Fruit fly (Drosophila melanogaster) whole organism, embryonic: ENCODE data around the gene UQCR-14.

Experiments used
- B-H2 ChIP-seq: fragments of 200-800 bp; sonication (Bioruptor generic); optimal IDR thresholded peaks from 2 replicates; lab custom pipeline; 2018; ENCODE audit warnings: missing biosample characterization, mild to moderate bottlenecking, missing genetic modification characterization
- CG12744 ChIP-seq: fragments of 200-800 bp; sonication (Bioruptor generic); optimal IDR thresholded peaks from 2 replicates; lab custom pipeline; 2016; ENCODE audit warnings: missing biosample characterization, missing genetic modification characterization
- CG13424 ChIP-seq: fragments of 200-800 bp; sonication (Bioruptor generic); optimal IDR thresholded peaks from 2 replicates; lab custom pipeline; 2019; ENCODE audit warnings: missing biosample characterization, mild to moderate bottlenecking, missing genetic modification characterization, moderate library complexity
- CG15269 ChIP-seq: fragments of 200-800 bp; sonication (Bioruptor generic); optimal IDR thresholded peaks from 2 replicates; lab custom pipeline; 2018; ENCODE audit warnings: missing biosample characterization, mild to moderate bottlenecking, missing genetic modification characterization, moderate library complexity
- CG16813 ChIP-seq: fragments of 200-800 bp; sonication (Bioruptor generic); IDR thresholded peaks from 3 replicates; pipeline ENCODE4 v1.3.6; 2022; ENCODE audit warnings: missing biosample characterization, missing genetic modification characterization; ENCODE audit not compliant: partially characterized antibody
- CG17186 ChIP-seq: fragments of 200-800 bp; sonication (Bioruptor generic); optimal IDR thresholded peaks from 3 replicates; lab custom pipeline; 2017; ENCODE audit warnings: missing biosample characterization, missing genetic modification reagents, missing genetic modification characterization
- CG17361 ChIP-seq: fragments of 200-800 bp; sonication (Bioruptor generic); IDR thresholded peaks from 3 replicates; pipeline ENCODE4 v1.3.6; 2022; ENCODE audit warnings: missing biosample characterization, missing genetic modification characterization
- CG17568 ChIP-seq: fragments of 200-800 bp; sonication (Bioruptor generic); optimal IDR thresholded peaks from 2 replicates; lab custom pipeline; 2018; ENCODE audit warnings: missing biosample characterization, mild to moderate bottlenecking, missing genetic modification characterization, moderate library complexity
- CG17912 ChIP-seq: fragments of 200-800 bp; sonication (Bioruptor generic); optimal IDR thresholded peaks from 2 replicates; lab custom pipeline; 2018; ENCODE audit warnings: missing biosample characterization, mild to moderate bottlenecking, missing genetic modification characterization
- CG18476 ChIP-seq: fragments of 200-800 bp; sonication (Bioruptor generic); optimal IDR thresholded peaks from 2 replicates; lab custom pipeline; 2016; ENCODE audit warnings: missing biosample characterization, mild to moderate bottlenecking, missing genetic modification characterization
- CG18599 ChIP-seq: fragments of 200-800 bp; sonication (Bioruptor generic); optimal IDR thresholded peaks from 3 replicates; lab custom pipeline; 2017; ENCODE audit warnings: missing biosample characterization, missing genetic modification characterization, mild to moderate bottlenecking, moderate library complexity, missing genetic modification reagents
- CG18619 ChIP-seq: fragments of 200-800 bp; sonication (Bioruptor generic); optimal IDR thresholded peaks from 3 replicates; lab custom pipeline; 2017; ENCODE audit warnings: missing biosample characterization, mild to moderate bottlenecking, missing genetic modification characterization
- CG2875 ChIP-seq: fragments of 200-800 bp; sonication (Bioruptor generic); optimal IDR thresholded peaks from 2 replicates; lab custom pipeline; 2017; ENCODE audit warnings: missing biosample characterization, mild to moderate bottlenecking, missing genetic modification characterization, missing genetic modification reagents
- CG31365 ChIP-seq: fragments of 200-800 bp; sonication (Bioruptor generic); optimal IDR thresholded peaks from 2 replicates; lab custom pipeline; 2018; ENCODE audit warnings: missing biosample characterization, mild to moderate bottlenecking, missing genetic modification characterization
- CG31388 ChIP-seq: fragments of 200-800 bp; sonication (Bioruptor generic); optimal IDR thresholded peaks from 2 replicates; lab custom pipeline; 2016; ENCODE audit warnings: missing biosample characterization, missing genetic modification characterization
- CG4328 ChIP-seq: fragments of 200-800 bp; sonication (Bioruptor generic); optimal IDR thresholded peaks from 3 replicates; lab custom pipeline; 2017; ENCODE audit warnings: missing biosample characterization, missing genetic modification reagents, missing genetic modification characterization
- CG4424 ChIP-seq: fragments of 200-800 bp; sonication (Bioruptor generic); optimal IDR thresholded peaks from 3 replicates; lab custom pipeline; 2016; ENCODE audit warnings: missing biosample characterization, missing genetic modification characterization
- CG4617 ChIP-seq: fragments of 200-800 bp; sonication (Bioruptor generic); optimal IDR thresholded peaks from 3 replicates; lab custom pipeline; 2016; ENCODE audit warnings: missing biosample characterization, missing genetic modification characterization, borderline replicate concordance
- CG4820 ChIP-seq: fragments of 200-800 bp; sonication (Bioruptor generic); optimal IDR thresholded peaks from 3 replicates; lab custom pipeline; 2016; ENCODE audit warnings: missing biosample characterization, missing genetic modification characterization
- CG8924 ChIP-seq: fragments of 200-800 bp; optimal IDR thresholded peaks from 3 replicates; lab custom pipeline; 2019; ENCODE audit warnings: missing biosample characterization, mild to moderate bottlenecking, missing genetic modification characterization, moderate library complexity
- CTCF ChIP-seq: fragments of 200-800 bp; sonication (Bioruptor generic); optimal IDR thresholded peaks from 2 replicates; lab custom pipeline; 2017; ENCODE audit warnings: missing biosample characterization, mild to moderate bottlenecking, missing genetic modification characterization, moderate library complexity
- Chrac-16 ChIP-seq: fragments of 200-800 bp; sonication (Bioruptor generic); optimal IDR thresholded peaks from 3 replicates; lab custom pipeline; 2016; ENCODE audit warnings: missing biosample characterization, missing genetic modification characterization
- Doc3 ChIP-seq: fragments of 200-800 bp; sonication (Bioruptor generic); IDR thresholded peaks from 3 replicates; pipeline ENCODE4 v1.3.6; 2022; ENCODE audit warnings: missing biosample characterization, missing genetic modification characterization; ENCODE audit not compliant: partially characterized antibody
- Dref ChIP-seq: fragments of 200-800 bp; sonication (Bioruptor generic); IDR thresholded peaks from 2 replicates; pipeline ENCODE4 v1.3.6; 2022; ENCODE audit warnings: missing biosample characterization, missing genetic modification characterization
- Ets65A ChIP-seq: fragments of 200-800 bp; sonication (Bioruptor generic); peaks from one replicate; lab custom pipeline; 2016; ENCODE audit warnings: missing biosample characterization, missing genetic modification characterization
- H2.0 ChIP-seq: fragments of 200-800 bp; sonication (Bioruptor generic); IDR thresholded peaks from 2 replicates; pipeline ENCODE4 v1.3.6; 2022; ENCODE audit warnings: missing biosample characterization, missing genetic modification characterization
- Hey ChIP-seq: fragments of 200-800 bp; sonication (Bioruptor generic); optimal IDR thresholded peaks from 3 replicates; lab custom pipeline; 2018; ENCODE audit warnings: missing biosample characterization, mild to moderate bottlenecking, missing genetic modification characterization
- Lhr ChIP-seq: fragments of 200-800 bp; sonication (Bioruptor generic); optimal IDR thresholded peaks from 3 replicates; lab custom pipeline; 2017; ENCODE audit warnings: mild to moderate bottlenecking, missing biosample characterization, missing genetic modification reagents, missing genetic modification characterization
- NFAT ChIP-seq: fragments of 200-800 bp; sonication (Bioruptor generic); IDR thresholded peaks from 2 replicates; pipeline ENCODE4 v1.3.6; 2022; ENCODE audit warnings: missing biosample characterization, missing genetic modification characterization
- Rfx ChIP-seq: fragments of 200-800 bp; sonication (Bioruptor generic); IDR thresholded peaks from 2 replicates; pipeline ENCODE4 v1.3.6; 2022; ENCODE audit warnings: missing biosample characterization, missing genetic modification characterization
- Sry-δ ChIP-seq: fragments of 200-800 bp; sonication (Bioruptor generic); optimal IDR thresholded peaks from 2 replicates; lab custom pipeline; 2016; ENCODE audit warnings: missing biosample characterization, missing genetic modification characterization
- caup ChIP-seq: fragments of 200-800 bp; sonication (Bioruptor generic); optimal IDR thresholded peaks from 3 replicates; lab custom pipeline; 2017; ENCODE audit warnings: missing biosample characterization, mild to moderate bottlenecking, missing genetic modification characterization, moderate library complexity; ENCODE audit not compliant: severe bottlenecking
- chinmo ChIP-seq: fragments of 200-800 bp; sonication (Bioruptor generic); IDR thresholded peaks from 4 replicates; pipeline ENCODE4 v1.3.6; 2022; ENCODE audit warnings: missing biosample characterization, missing genetic modification characterization; ENCODE audit not compliant: partially characterized antibody
- chm ChIP-seq: fragments of 200-800 bp; sonication (Bioruptor generic); IDR thresholded peaks from 2 replicates; pipeline ENCODE4 v1.3.6; 2022; ENCODE audit warnings: missing biosample characterization, missing genetic modification characterization
- ci ChIP-seq: fragments of 200-800 bp; sonication (Bioruptor generic); IDR thresholded peaks from 3 replicates; pipeline ENCODE4 v1.3.6; 2022; ENCODE audit warnings: missing biosample characterization, missing genetic modification characterization
- dati ChIP-seq: fragments of 200-800 bp; sonication (Bioruptor generic); IDR thresholded peaks from 2 replicates; pipeline ENCODE4 v1.3.6; 2022; ENCODE audit warnings: missing biosample characterization, missing genetic modification characterization
- ewg ChIP-seq: fragments of 200-800 bp; sonication (Bioruptor generic); optimal IDR thresholded peaks from 3 replicates; lab custom pipeline; 2017; ENCODE audit warnings: mild to moderate bottlenecking, missing biosample characterization, missing genetic modification reagents, missing genetic modification characterization
- exex ChIP-seq: fragments of 200-800 bp; sonication (Bioruptor generic); optimal IDR thresholded peaks from 4 replicates; lab custom pipeline; 2018; ENCODE audit warnings: missing biosample characterization, mild to moderate bottlenecking, missing genetic modification characterization, moderate library complexity
- fru ChIP-seq: fragments of >200 bp; optimal IDR thresholded peaks from 2 replicates; lab custom pipeline; 2017
- hb ChIP-seq: fragments of 200-800 bp; sonication (Bioruptor generic); IDR thresholded peaks from 3 replicates; pipeline ENCODE4 v1.3.6; 2022; ENCODE audit warnings: missing biosample characterization, missing genetic modification characterization; ENCODE audit not compliant: partially characterized antibody
- hbn ChIP-seq: fragments of 200-800 bp; sonication (Bioruptor generic); IDR thresholded peaks from 2 replicates; pipeline ENCODE4 v1.3.6; 2022; ENCODE audit warnings: missing biosample characterization, missing genetic modification characterization; ENCODE audit not compliant: partially characterized antibody
- pb ChIP-seq: fragments of 200-800 bp; sonication (Bioruptor generic); optimal IDR thresholded peaks from 3 replicates; lab custom pipeline; 2016; ENCODE audit warnings: missing biosample characterization, missing genetic modification characterization
- row ChIP-seq: fragments of 200-800 bp; sonication (Bioruptor generic); IDR thresholded peaks from 3 replicates; pipeline ENCODE4 v1.3.6; 2022; ENCODE audit warnings: missing biosample characterization, missing genetic modification characterization
- sna ChIP-seq: fragments of 200-800 bp; sonication (Bioruptor generic); IDR thresholded peaks from 2 replicates; pipeline ENCODE4 v1.3.6; 2022; ENCODE audit warnings: missing biosample characterization, missing genetic modification characterization; ENCODE audit not compliant: partially characterized antibody
- sob ChIP-seq: fragments of 200-800 bp; sonication (Bioruptor generic); IDR thresholded peaks from 2 replicates; pipeline ENCODE4 v1.3.6; 2022; ENCODE audit warnings: missing biosample characterization, missing genetic modification characterization
- stwl ChIP-seq: fragments of 200-800 bp; sonication (Bioruptor generic); optimal IDR thresholded peaks from 3 replicates; lab custom pipeline; 2018; ENCODE audit warnings: missing biosample characterization, mild to moderate bottlenecking, missing genetic modification characterization, moderate library complexity
- sug ChIP-seq: fragments of 200-800 bp; optimal IDR thresholded peaks from 2 replicates; lab custom pipeline; 2019; ENCODE audit warnings: missing biosample characterization, mild to moderate bottlenecking, missing genetic modification characterization, moderate library complexity
- tll ChIP-seq, 2 experiments: fragments of 200-800 bp in 1 of 2; fragments of >200 bp in 1 of 2; sonication (Bioruptor generic) in 1 of 2; optimal IDR thresholded peaks; 2 replicates each; lab custom pipeline; 2017 to 2019; ENCODE audit warnings: missing biosample characterization in 2 of 2, missing genetic modification characterization in 2 of 2, mild to moderate bottlenecking in 1 of 2, moderate library complexity in 1 of 2
- tx ChIP-seq: fragments of 200-800 bp; sonication (Bioruptor generic); optimal IDR thresholded peaks from 2 replicates; lab custom pipeline; 2016; ENCODE audit warnings: missing biosample characterization, missing genetic modification characterization
- zen ChIP-seq: fragments of 200-800 bp; sonication (Bioruptor generic); optimal IDR thresholded peaks from 3 replicates; lab custom pipeline; 2018; ENCODE audit warnings: missing biosample characterization, mild to moderate bottlenecking, missing genetic modification characterization, moderate library complexity

Gene UQCR-14

DNA sequence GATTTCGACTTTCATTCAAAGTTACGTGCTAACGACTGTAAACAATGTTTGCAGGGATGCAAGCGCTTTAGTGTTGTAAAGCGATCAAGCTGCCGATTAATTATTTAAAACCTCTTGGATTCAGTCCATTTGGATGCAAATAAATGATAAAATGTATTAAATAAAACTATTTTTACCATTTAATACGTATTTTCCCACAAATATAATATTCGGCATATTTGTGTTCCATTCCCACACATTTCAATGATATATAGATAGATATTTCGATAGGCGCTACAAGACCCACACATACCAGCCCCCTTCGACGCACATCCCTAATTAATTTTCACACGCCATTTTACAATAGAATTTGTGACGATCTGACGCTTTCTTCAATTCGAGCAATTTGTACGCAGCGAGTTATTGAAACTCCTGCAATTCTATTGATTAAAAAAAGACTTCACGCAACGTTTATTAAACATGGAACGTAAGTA is 2.4 kb downstream of the UQCR-14 start, which contains the start of the genes CG32576 and caz (continued):
- peak; percentile 37 for TF ChIP-seq caup
- TF ChIP-seq CG13424 (tag; lab: Kevin White, UChicago) = peak; percentile 59
- peak; percentile 7 for TF ChIP-seq Chrac-16 (GFP tag; lab: Kevin White, UChicago)
- TF ChIP-seq CG4424 (GFP tag; lab: Kevin White, UChicago) = peak; percentile 28
- TF ChIP-seq CG17361 (GFP tag; lab: Robert Waterston, UW) = peak; percentile 70; the same call in 2 of the 3 replicates
- no peak for TF ChIP-seq tx (GFP tag; lab: Kevin White, UChicago)
- TF ChIP-seq CG15269 (tag; lab: Kevin White, UChicago) = peak; percentile 22
- TF ChIP-seq CG4328 (GFP tag; lab: Kevin White, UChicago) = no peak
- TF ChIP-seq CG4617 (GFP tag; lab: Kevin White, UChicago) = peak; percentile 26
- TF ChIP-seq B-H2 (GFP tag; lab: Kevin White, UChicago) = peak; percentile 52
- TF ChIP-seq sob = peak; percentile 39; the same call in 1 of the 2 replicates
- TF ChIP-seq ci (GFP tag; lab: Robert Waterston, UW) = 0 out of 3 replicates have a peak, but pooled peaks have one; percentile 30
- TF ChIP-seq stwl = peak; percentile 83
- TF ChIP-seq CG2875 (GFP tag; lab: Kevin White, UChicago) = no peak
- TF ChIP-seq CG31365 = no peak
- TF ChIP-seq Ets65A (GFP tag; lab: Kevin White, UChicago) = peak; percentile 58
- TF ChIP-seq CG31388 (GFP tag; lab: Kevin White, UChicago) = no peak
- peak; percentile 81 for TF ChIP-seq Sry-δ (GFP tag; lab: Kevin White, UChicago)
- TF ChIP-seq ewg (GFP tag; lab: Kevin White, UChicago) = no peak
- TF ChIP-seq chm (GFP tag; lab: Robert Waterston, UW) = no peak
- TF ChIP-seq pb (GFP tag; lab: Kevin White, UChicago) = no peak
- TF ChIP-seq Doc3 (GFP tag; lab: Robert Waterston, UW) = peak; percentile 66; the same call in 2 of the 3 replicates
- TF ChIP-seq Dref (GFP tag; lab: Robert Waterston, UW) = peak; percentile 64
- peak; percentile 60 for TF ChIP-seq CG8924 (tag; lab: Kevin White, UChicago)
- TF ChIP-seq CG17568 (GFP tag; lab: Kevin White, UChicago) = peak; percentile 27
- peak; percentile 73 for TF ChIP-seq zen (tag; lab: Kevin White, UChicago)
- peak; percentile 9 for TF ChIP-seq Lhr
- peak; percentile 65 for TF ChIP-seq sug (tag; lab: Kevin White, UChicago)
- TF ChIP-seq NFAT (GFP tag; lab: Robert Waterston, UW) = no peak
- TF ChIP-seq dati (GFP tag; lab: Robert Waterston, UW) = no peak
- TF ChIP-seq CG18619 (GFP tag; lab: Kevin White, UChicago) = no peak
- TF ChIP-seq CG16813 (GFP tag; lab: Robert Waterston, UW) = peak; percentile 64
- TF ChIP-seq row (GFP tag; lab: Robert Waterston, UW) = peak; percentile 76
- peak; percentile 56; the same call in 1 of the 2 replicates for TF ChIP-seq sna (GFP tag; lab: Robert Waterston, UW)
- peak; percentile 30; the same call in 1 of the 2 replicates for TF ChIP-seq Rfx (GFP tag; lab: Robert Waterston, UW)
- TF ChIP-seq fru (lab: Kevin White, UChicago) = no peak
- no peak for TF ChIP-seq H2.0 (GFP tag; lab: Robert Waterston, UW)
- no peak for TF ChIP-seq chinmo (GFP tag; lab: Robert Waterston, UW)
- TF ChIP-seq CG17912 (GFP tag; lab: Kevin White, UChicago) = no peak
- peak; percentile 61 for TF ChIP-seq exex (tag; lab: Kevin White, UChicago)
- TF ChIP-seq CG18599 = no peak
- no peak for TF ChIP-seq hb (GFP tag; lab: Robert Waterston, UW)
- no peak for TF ChIP-seq CG12744 (GFP tag; lab: Kevin White, UChicago)
- TF ChIP-seq CG17186 (GFP tag; lab: Kevin White, UChicago) = peak; percentile 13
- TF ChIP-seq Hey (tag; lab: Kevin White, UChicago) = no peak
- peak; percentile 18 for TF ChIP-seq CG4820 (GFP tag; lab: Kevin White, UChicago)
- peak; percentile 47 for TF ChIP-seq CTCF (GFP tag; lab: Kevin White, UChicago)
- TF ChIP-seq tll (GFP tag; optimal IDR thresholded peaks at IDR 0.05; lab: Kevin White, UChicago) = peak in 1 of 2 experiments; percentile 11
- peak; percentile 32; the same call in 1 of the 2 replicates for TF ChIP-seq hbn (GFP tag; lab: Robert Waterston, UW)
- no peak for TF ChIP-seq CG18476 (GFP tag; lab: Kevin White, UChicago)
